Fruit fly (Drosophila melanogaster) whole organism, pupa: ENCODE results near the gene CG10026.

ENCODE experiments used
- CG10348 ChIP-seq: fragments of 200-800 bp; sonication (Bioruptor generic); IDR thresholded peaks from 2 replicates; pipeline ENCODE4 v1.3.6; 2022; ENCODE audit warnings: missing biosample characterization, missing genetic modification characterization
- CG32121 ChIP-seq: fragments of 200-800 bp; sonication (Bioruptor generic); IDR thresholded peaks from 2 replicates; pipeline ENCODE4 v1.3.6; 2022; ENCODE audit warnings: missing biosample characterization, missing genetic modification characterization
- CG34367 ChIP-seq: fragments of 200-800 bp; sonication (Bioruptor generic); optimal IDR thresholded peaks from 2 replicates; lab custom pipeline; 2018; ENCODE audit warnings: missing biosample characterization, mild to moderate bottlenecking, missing genetic modification characterization
- CG8159 ChIP-seq: fragments of 200-800 bp; sonication (Bioruptor generic); optimal IDR thresholded peaks from 3 replicates; lab custom pipeline; 2018; ENCODE audit warnings: missing biosample characterization, mild to moderate bottlenecking, missing genetic modification characterization, moderate library complexity
- CG8301 ChIP-seq: fragments of 200-800 bp; sonication (Bioruptor generic); optimal IDR thresholded peaks from 2 replicates; lab custom pipeline; 2018; ENCODE audit warnings: missing biosample characterization, mild to moderate bottlenecking, missing genetic modification characterization
- CG9948 ChIP-seq: fragments of 200-800 bp; sonication (Bioruptor generic); optimal IDR thresholded peaks from 2 replicates; lab custom pipeline; 2018; ENCODE audit warnings: missing biosample characterization, mild to moderate bottlenecking, missing genetic modification characterization, moderate library complexity
- D1 ChIP-seq: fragments of 200-800 bp; sonication (Bioruptor generic); optimal IDR thresholded peaks from 2 replicates; lab custom pipeline; 2018; ENCODE audit warnings: missing biosample characterization, mild to moderate bottlenecking, missing genetic modification characterization, moderate library complexity
- EcR ChIP-seq: fragments of 200-800 bp; sonication (Bioruptor generic); optimal IDR thresholded peaks from 3 replicates; lab custom pipeline; 2019; ENCODE audit warnings: missing biosample characterization, missing genetic modification characterization, mild to moderate bottlenecking, moderate library complexity, missing genetic modification reagents
- Pif1A ChIP-seq: fragments of 200-800 bp; sonication (Bioruptor generic); optimal IDR thresholded peaks from 3 replicates; lab custom pipeline; 2016; ENCODE audit warnings: missing biosample characterization, missing genetic modification characterization
- Snoo ChIP-seq: fragments of 200-800 bp; sonication (Bioruptor generic); optimal IDR thresholded peaks from 3 replicates; lab custom pipeline; 2017; ENCODE audit warnings: missing biosample characterization, mild to moderate bottlenecking, missing genetic modification characterization, inconsistent platforms
- rn ChIP-seq: fragments of 200-800 bp; sonication (Bioruptor generic); IDR thresholded peaks from 2 replicates; pipeline ENCODE4 v1.3.6; 2022; ENCODE audit warnings: missing biosample characterization, missing genetic modification characterization

- peak; percentile 43 for TF ChIP-seq CG9948
- no peak for TF ChIP-seq rn (GFP tag; lab: Robert Waterston, UW)
- TF ChIP-seq Snoo (tag; lab: Kevin White, UChicago): no peak
- TF ChIP-seq Pif1A: no peak
- TF ChIP-seq CG32121 (GFP tag; lab: Robert Waterston, UW): peak; percentile 56; the same call in 1 of the 2 replicates
- no peak for TF ChIP-seq CG8159 (tag; lab: Kevin White, UChicago)
- TF ChIP-seq CG10348 (GFP tag; lab: Robert Waterston, UW): no peak
- TF ChIP-seq D1 (tag; lab: Kevin White, UChicago): no peak
- peak; percentile 19 for TF ChIP-seq EcR (GFP tag; lab: Kevin White, UChicago)
- TF ChIP-seq CG8301: no peak
- TF ChIP-seq CG34367 (tag; lab: Kevin White, UChicago): no peak
Measured at dm6 chr2L:19492934-19493686, 39.1 kb downstream of the CG10026 start, which contains the start of the genes swm and Ctu2.
